Worm (Caenorhabditis elegans) whole organism, mixed stage, embryonic: ENCODE results near the gene seu-1.
"Not testable (repeated sequence)": the region's sequence is repeated elsewhere in the genome, so short reads cannot be mapped to it uniquely, and the experiment has no call there.

Experiments
- M03D4.4 ChIP-seq: sonication (generic microtip); optimal IDR thresholded peaks from 2 replicates; lab custom pipeline; 2017; ENCODE audit warnings: mild to moderate bottlenecking, missing genetic modification characterization, missing compliant biosample characterization
- bed-3 ChIP-seq: fragments of 200-800 bp; sonication (Bioruptor generic); optimal IDR thresholded peaks from 3 replicates; lab custom pipeline; 2018; ENCODE audit warnings: mild to moderate bottlenecking, missing genetic modification characterization, moderate library complexity, missing compliant biosample characterization
- blmp-1 ChIP-seq: fragments of 150-350 bp; optimal IDR thresholded peaks from 2 replicates; lab custom pipeline; 2014; ENCODE audit warnings: missing biosample characterization, missing genetic modification characterization
- ceh-39 ChIP-seq: fragments of 150-350 bp; optimal IDR thresholded peaks from 2 replicates; lab custom pipeline; 2014; ENCODE audit warnings: missing biosample characterization, missing genetic modification characterization
- ceh-43 ChIP-seq: fragments of 200-800 bp; sonication (Bioruptor generic); optimal IDR thresholded peaks from 2 replicates; lab custom pipeline; 2018; ENCODE audit warnings: mild to moderate bottlenecking, missing genetic modification characterization, moderate library complexity, missing compliant biosample characterization
- ceh-83 ChIP-seq: fragments of 200-800 bp; sonication (Bioruptor generic); optimal IDR thresholded peaks from 2 replicates; lab custom pipeline; 2018; ENCODE audit warnings: mild to moderate bottlenecking, missing genetic modification characterization, missing compliant biosample characterization
- ces-1 ChIP-seq: fragments of 150-350 bp; optimal IDR thresholded peaks from 2 replicates; lab custom pipeline; 2014; ENCODE audit warnings: missing biosample characterization, missing genetic modification reagents, missing genetic modification characterization
- cnd-1 ChIP-seq: fragments of 200-800 bp; sonication (Bioruptor generic); optimal IDR thresholded peaks from 2 replicates; lab custom pipeline; 2018; ENCODE audit warnings: mild to moderate bottlenecking, missing genetic modification characterization, missing compliant biosample characterization
- drap-1 ChIP-seq: fragments of 200-800 bp; sonication (Bioruptor generic); optimal IDR thresholded peaks from 3 replicates; lab custom pipeline; 2018; ENCODE audit warnings: mild to moderate bottlenecking, missing genetic modification characterization, missing compliant biosample characterization
- elt-1 ChIP-seq: sonication (generic microtip); optimal IDR thresholded peaks from 2 replicates; lab custom pipeline; 2017; ENCODE audit warnings: missing genetic modification characterization, mild to moderate bottlenecking, missing compliant biosample characterization, antibody characterized with exemption, moderate library complexity, borderline replicate concordance; ENCODE audit not compliant: insufficient read depth
- elt-3 ChIP-seq: fragments of 150-350 bp; optimal IDR thresholded peaks from 2 replicates; lab custom pipeline; 2014; ENCODE audit warnings: missing biosample characterization, missing genetic modification characterization
- flh-1 ChIP-seq: fragments of 200-800 bp; sonication (Bioruptor generic); optimal IDR thresholded peaks from 2 replicates; lab custom pipeline; 2018; ENCODE audit warnings: mild to moderate bottlenecking, missing genetic modification characterization, moderate library complexity, missing compliant biosample characterization
- ham-2 ChIP-seq: fragments of 200-800 bp; sonication (Bioruptor generic); optimal IDR thresholded peaks from 2 replicates; lab custom pipeline; 2018; ENCODE audit warnings: mild to moderate bottlenecking, missing genetic modification characterization, missing compliant biosample characterization
- hlh-1 ChIP-seq: fragments of 150-350 bp; optimal IDR thresholded peaks from 2 replicates; lab custom pipeline; 2014; ENCODE audit warnings: missing biosample characterization, missing genetic modification reagents, missing genetic modification characterization
- lin-13 ChIP-seq: fragments of 150-350 bp; optimal IDR thresholded peaks from 2 replicates; lab custom pipeline; 2014; ENCODE audit warnings: missing biosample characterization, missing genetic modification characterization
- lin-32 ChIP-seq: fragments of 200-800 bp; sonication (Bioruptor generic); optimal IDR thresholded peaks from 2 replicates; lab custom pipeline; 2018; ENCODE audit warnings: mild to moderate bottlenecking, missing genetic modification characterization, missing compliant biosample characterization
- lsy-2 ChIP-seq: fragments of 150-350 bp; optimal IDR thresholded peaks from 2 replicates; lab custom pipeline; 2014; ENCODE audit warnings: missing biosample characterization, missing genetic modification characterization
- mab-5 ChIP-seq: fragments of 150-350 bp; optimal IDR thresholded peaks from 2 replicates; lab custom pipeline; 2014; ENCODE audit warnings: missing biosample characterization, missing genetic modification characterization
- mep-1 ChIP-seq: fragments of 150-350 bp; optimal IDR thresholded peaks from 2 replicates; lab custom pipeline; 2017; ENCODE audit warnings: missing biosample characterization, missing genetic modification reagents, missing genetic modification characterization, inconsistent platforms
- mls-2 ChIP-seq: sonication (generic microtip); optimal IDR thresholded peaks from 2 replicates; lab custom pipeline; 2016; ENCODE audit warnings: mild to moderate bottlenecking, missing genetic modification characterization, moderate library complexity, missing compliant biosample characterization
- nhr-12 ChIP-seq: fragments of 150-350 bp; optimal IDR thresholded peaks from 2 replicates; lab custom pipeline; 2014; ENCODE audit warnings: missing biosample characterization, missing genetic modification characterization
- nhr-2 ChIP-seq: fragments of 150-350 bp; optimal IDR thresholded peaks from 2 replicates; lab custom pipeline; 2014; ENCODE audit warnings: missing biosample characterization, missing genetic modification characterization
- nhr-237 ChIP-seq: fragments of 150-350 bp; optimal IDR thresholded peaks from 2 replicates; lab custom pipeline; 2014; ENCODE audit warnings: missing biosample characterization, missing genetic modification characterization
- nhr-28 ChIP-seq: fragments of 150-350 bp; optimal IDR thresholded peaks from 2 replicates; lab custom pipeline; 2014; ENCODE audit warnings: missing biosample characterization, missing genetic modification characterization
- nhr-76 ChIP-seq: sonication (generic microtip); optimal IDR thresholded peaks from 2 replicates; lab custom pipeline; 2017; ENCODE audit warnings: missing biosample characterization, missing genetic modification characterization
- pha-4 ChIP-seq: fragments of 150-350 bp; optimal IDR thresholded peaks from 2 replicates; lab custom pipeline; 2018; ENCODE audit warnings: missing biosample characterization, missing genetic modification reagents, missing genetic modification characterization
- sem-2 ChIP-seq: fragments of 200-800 bp; sonication (Bioruptor generic); optimal IDR thresholded peaks from 2 replicates; lab custom pipeline; 2018; ENCODE audit warnings: mild to moderate bottlenecking, missing genetic modification characterization, missing compliant biosample characterization
- snpc-4 ChIP-seq: fragments of 150-350 bp; optimal IDR thresholded peaks from 2 replicates; lab custom pipeline; 2014; ENCODE audit warnings: missing biosample characterization, missing genetic modification characterization
- sptf-1 ChIP-seq: sonication (generic microtip); optimal IDR thresholded peaks from 2 replicates; lab custom pipeline; 2017; ENCODE audit warnings: mild to moderate bottlenecking, missing genetic modification characterization, moderate library complexity, missing compliant biosample characterization
- tbx-8 ChIP-seq: fragments of 200-800 bp; sonication (Bioruptor generic); optimal IDR thresholded peaks from 2 replicates; lab custom pipeline; 2018; ENCODE audit warnings: mild to moderate bottlenecking, missing genetic modification characterization, moderate library complexity, missing compliant biosample characterization
- unc-120 ChIP-seq: sonication (generic microtip); optimal IDR thresholded peaks from 2 replicates; lab custom pipeline; 2017; ENCODE audit warnings: missing genetic modification characterization, missing compliant biosample characterization; ENCODE audit not compliant: poor library complexity, severe bottlenecking
- unc-39 ChIP-seq: fragments of 150-350 bp; optimal IDR thresholded peaks from 2 replicates; lab custom pipeline; 2014; ENCODE audit warnings: missing biosample characterization, missing genetic modification characterization
- unc-62 ChIP-seq: fragments of 150-350 bp; optimal IDR thresholded peaks from 2 replicates; lab custom pipeline; 2014; ENCODE audit warnings: missing biosample characterization, missing genetic modification reagents, missing genetic modification characterization
- zip-8 ChIP-seq: fragments of 150-350 bp; optimal IDR thresholded peaks from 2 replicates; lab custom pipeline; 2014; ENCODE audit warnings: missing biosample characterization, missing genetic modification characterization
- ztf-11 ChIP-seq: fragments of 150-350 bp; optimal IDR thresholded peaks from 2 replicates; lab custom pipeline; 2014; ENCODE audit warnings: missing biosample characterization, missing genetic modification characterization

Gene seu-1

ce11 chrIV:6301764-6302163 lies 27.7 kb upstream of the seu-1 start, which contains the start of gene srv-26:
Gene srv-26, minus strand, starts transcription at chrIV:6301864.
- TF ChIP-seq M03D4.4 (tag; lab: Kevin White, UChicago) (no peak), nhr-2 (tag; lab: Kevin White, UChicago) (no peak), unc-62 (GFP tag; lab: Kevin White, UChicago) (no peak), mep-1 (no peak), lin-32 (GFP tag; lab: Kevin White, UChicago) (no peak), nhr-237 (tag; lab: Kevin White, UChicago) (no peak), sem-2 (GFP tag; lab: Kevin White, UChicago) (no peak), ceh-39 (no peak), mls-2 (tag; lab: Kevin White, UChicago) (no peak), nhr-12 (tag; lab: Kevin White, UChicago) (no peak), pha-4 (no peak), drap-1 (GFP tag; lab: Kevin White, UChicago) (no peak), nhr-28 (tag; lab: Kevin White, UChicago) (no peak), tbx-8 (GFP tag; lab: Kevin White, UChicago) (no peak)
- TF ChIP-seq, all 35 proteins: peak for 0

ce11 chrIV:6303642-6304041 lies 25.8 kb upstream of the seu-1 start, which contains the start of gene srv-25:
Gene srv-25, minus strand, starts transcription at chrIV:6303742.
- TF ChIP-seq sem-2 (GFP tag; lab: Kevin White, UChicago) (no peak), unc-120 (tag; lab: Kevin White, UChicago) (no peak), hlh-1 (tag; lab: Kevin White, UChicago) (no peak), mab-5 (tag; lab: Kevin White, UChicago) (no peak), mls-2 (tag; lab: Kevin White, UChicago) (no peak), elt-1 (tag; lab: Kevin White, UChicago) (no peak), cnd-1 (tag; lab: Kevin White, UChicago) (no peak), nhr-237 (tag; lab: Kevin White, UChicago) (no peak), pha-4 (no peak), lin-32 (GFP tag; lab: Kevin White, UChicago) (no peak), sptf-1 (tag; lab: Kevin White, UChicago) (no peak), ham-2 (no peak), lsy-2 (tag; lab: Kevin White, UChicago) (no peak), lin-13 (tag; lab: Kevin White, UChicago) (no peak), nhr-28 (tag; lab: Kevin White, UChicago) (no peak)

- no peak for TF ChIP-seq lsy-2 (tag; lab: Kevin White, UChicago)
- no peak for TF ChIP-seq lin-32 (GFP tag; lab: Kevin White, UChicago)
- no peak for TF ChIP-seq ces-1 (GFP tag; lab: Kevin White, UChicago)
- TF ChIP-seq ham-2, result no peak
- TF ChIP-seq sptf-1 (tag; lab: Kevin White, UChicago), result no peak
- no peak for TF ChIP-seq mab-5 (tag; lab: Kevin White, UChicago)
- no peak for TF ChIP-seq unc-120 (tag; lab: Kevin White, UChicago)
- TF ChIP-seq nhr-12 (tag; lab: Kevin White, UChicago), result no peak
- TF ChIP-seq mep-1, result no peak
- no peak for TF ChIP-seq elt-3 (tag; lab: Kevin White, UChicago)
- TF ChIP-seq tbx-8 (GFP tag; lab: Kevin White, UChicago), result no peak
- TF ChIP-seq nhr-28 (tag; lab: Kevin White, UChicago), result no peak
- no peak for TF ChIP-seq ztf-11 (tag; lab: Kevin White, UChicago)
- TF ChIP-seq ceh-39, result no peak
- no peak for TF ChIP-seq blmp-1
- no peak for TF ChIP-seq lin-13 (tag; lab: Kevin White, UChicago)
- no peak for TF ChIP-seq nhr-237 (tag; lab: Kevin White, UChicago)
- no peak for TF ChIP-seq snpc-4 (tag; lab: Kevin White, UChicago)
Measured at ce11 chrIV:6307439-6307838, 22.0 kb upstream of the seu-1 start, which contains the start of gene csp-2. Gene csp-2, plus strand, starts transcription at chrIV:6307739.

ce11 chrIV:6317357-6317756 lies 12.1 kb upstream of the seu-1 start, which contains the start of gene Y73B6BL.12:
Gene Y73B6BL.12, minus strand, starts transcription at chrIV:6317457.
- not testable (repeated sequence) for TF ChIP-seq ztf-11 (tag; lab: Kevin White, UChicago); M03D4.4 (tag; lab: Kevin White, UChicago); drap-1 (GFP tag; lab: Kevin White, UChicago)
- TF ChIP-seq, all 35 proteins: peak for 0; not testable (repeated sequence) for 35

- no peak for TF ChIP-seq M03D4.4 (tag; lab: Kevin White, UChicago)
- TF ChIP-seq ham-2, result no peak
- no peak for TF ChIP-seq ceh-83 (GFP tag; lab: Kevin White, UChicago)
- TF ChIP-seq ztf-11 (tag; lab: Kevin White, UChicago), result no peak
- TF ChIP-seq nhr-12 (tag; lab: Kevin White, UChicago), result no peak
- no peak for TF ChIP-seq nhr-76 (tag; lab: Kevin White, UChicago)
- no peak for TF ChIP-seq unc-39 (tag; lab: Kevin White, UChicago)
- TF ChIP-seq bed-3 (GFP tag; lab: Kevin White, UChicago), result no peak
- no peak for TF ChIP-seq lin-32 (GFP tag; lab: Kevin White, UChicago)
- TF ChIP-seq ceh-39, result peak; percentile 59
- no peak for TF ChIP-seq blmp-1
- peak; percentile 68 for TF ChIP-seq sptf-1 (tag; lab: Kevin White, UChicago)
- TF ChIP-seq cnd-1 (tag; lab: Kevin White, UChicago), result no peak
- TF ChIP-seq flh-1 (GFP tag; lab: Kevin White, UChicago), result no peak
- no peak for TF ChIP-seq elt-3 (tag; lab: Kevin White, UChicago)
- TF ChIP-seq lsy-2 (tag; lab: Kevin White, UChicago), result peak; percentile 77
- no peak for TF ChIP-seq unc-120 (tag; lab: Kevin White, UChicago)
- no peak for TF ChIP-seq nhr-28 (tag; lab: Kevin White, UChicago)
- no peak for TF ChIP-seq lin-13 (tag; lab: Kevin White, UChicago)
- TF ChIP-seq tbx-8 (GFP tag; lab: Kevin White, UChicago), result no peak
- no peak for TF ChIP-seq unc-62 (GFP tag; lab: Kevin White, UChicago)
- TF ChIP-seq mls-2 (tag; lab: Kevin White, UChicago), result no peak
- TF ChIP-seq nhr-237 (tag; lab: Kevin White, UChicago), result peak; percentile 50
- peak; percentile 12 for TF ChIP-seq drap-1 (GFP tag; lab: Kevin White, UChicago)
- TF ChIP-seq elt-1 (tag; lab: Kevin White, UChicago), result no peak
- TF ChIP-seq mab-5 (tag; lab: Kevin White, UChicago), result no peak
- peak; percentile 52 for TF ChIP-seq ceh-43 (GFP tag; lab: Kevin White, UChicago)
- TF ChIP-seq zip-8 (tag; lab: Kevin White, UChicago), result peak; percentile 93
Measured at ce11 chrIV:6321667-6322066, 7.8 kb upstream of the seu-1 start, which contains the start of gene Y73B6BL.29. Gene Y73B6BL.29, plus strand, starts transcription at chrIV:6321929.
